Worm (Caenorhabditis elegans) whole organism, L4/young adult: Measurements from ENCODE around the gene F23A7.1.

Source experiments
- W03F9.2 ChIP-seq: fragments of 150-350 bp; optimal IDR thresholded peaks from 2 replicates; lab custom pipeline; 2014; ENCODE audit warnings: missing biosample characterization, missing genetic modification characterization
- dao-5 ChIP-seq: sonication (generic microtip); optimal IDR thresholded peaks from 2 replicates; lab custom pipeline; 2016; ENCODE audit warnings: missing genotype, missing genetic modification characterization, moderate library complexity, missing compliant biosample characterization
- him-1 ChIP-seq: sonication (generic microtip); optimal IDR thresholded peaks from 2 replicates; lab custom pipeline; 2016; ENCODE audit warnings: missing genotype, missing genetic modification reagents, missing genetic modification characterization, missing compliant biosample characterization

DNA sequence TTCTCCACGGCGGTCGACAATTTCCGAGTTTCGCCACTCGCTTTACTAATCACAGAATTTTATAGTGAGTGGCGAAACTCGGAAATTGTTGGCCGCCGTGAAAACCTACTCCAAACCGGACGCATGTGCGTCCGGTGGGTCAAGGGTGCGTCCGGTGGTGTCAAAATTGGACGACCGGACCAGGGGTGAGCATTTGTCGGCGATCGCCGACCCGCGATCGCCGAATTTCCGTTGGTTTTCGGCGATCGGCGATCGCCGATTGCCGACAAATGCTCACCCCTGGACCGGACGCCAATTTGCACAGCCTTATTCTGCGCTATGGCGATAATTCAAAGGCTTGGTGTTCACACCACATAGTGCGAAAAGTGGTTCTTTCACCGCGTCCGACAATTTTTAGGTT is 12.9 kb upstream of the F23A7.1 start:
- TF ChIP-seq dao-5 (tag; lab: Kevin White, UChicago), result no peak
- TF ChIP-seq him-1 (tag; lab: Kevin White, UChicago), result no peak
- no peak for TF ChIP-seq W03F9.2
